Fruit fly (Drosophila melanogaster) whole organism: Measurements from ENCODE around the gene Twdlalpha.

ENCODE experiments used
- CG8478 ChIP-seq: fragments of >200 bp; optimal IDR thresholded peaks from 2 replicates; lab custom pipeline; 2018; ENCODE audit warnings: inconsistent platforms
- pan ChIP-seq: fragments of >200 bp; optimal IDR thresholded peaks from 2 replicates; lab custom pipeline; 2017

DNA sequence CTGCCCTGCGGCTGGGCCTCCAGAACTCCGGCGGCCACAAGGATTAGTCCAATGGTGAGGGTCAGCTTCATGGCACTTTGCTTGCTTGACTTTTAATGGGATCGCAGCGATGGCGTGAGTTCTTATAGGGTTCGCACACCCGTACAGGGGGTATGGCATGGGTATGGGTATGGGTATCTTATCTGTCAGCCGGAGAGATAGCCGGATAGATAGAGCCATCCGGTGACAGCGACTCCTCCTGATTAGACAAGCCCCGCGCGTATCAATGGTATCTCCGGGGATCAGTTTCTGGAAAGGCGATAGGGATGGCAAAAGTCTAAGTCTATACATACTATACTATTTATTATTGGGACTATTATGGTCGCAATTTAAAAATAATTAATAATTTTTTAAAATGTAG is 35.9 kb upstream of the Twdlalpha start, which contains the start of gene CG9672:
- TF ChIP-seq pan (lab: Kevin White, UChicago) (no peak), CG8478 (lab: Kevin White, UChicago) (no peak)
